Worm (Caenorhabditis elegans): Measurements from ENCODE around the gene grd-9.

DNA sequence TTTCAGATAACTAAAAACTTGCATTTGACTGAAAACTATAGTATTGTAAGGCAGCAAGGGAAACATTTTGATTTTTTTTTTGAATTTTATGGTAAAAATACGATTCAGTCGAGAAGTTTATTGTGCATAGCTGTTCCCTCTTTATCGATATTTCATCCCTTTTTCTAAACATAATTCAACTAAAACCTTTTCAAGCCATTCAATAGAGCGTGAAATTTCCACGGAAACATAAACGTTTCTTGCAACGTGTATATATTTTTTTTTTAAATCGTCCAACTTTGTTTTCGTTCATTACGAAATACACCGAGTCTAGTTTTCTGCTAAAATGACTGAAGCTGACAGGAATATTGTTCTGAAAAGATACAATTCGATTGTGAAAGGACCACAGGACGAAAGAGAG lies 23.4 kb upstream of the grd-9 start, which contains the start of gene C02G6.2:
- TF ChIP-seq ama-1 (optimal IDR thresholded peaks at IDR 0.05) (no peak), F13C5.2 (tag; optimal IDR thresholded peaks at IDR 0.05) (no peak), hmg-4 (GFP tag; optimal IDR thresholded peaks at IDR 0.05) (no peak), sea-1 (GFP tag; conservative IDR thresholded peaks at IDR 0.05) (no peak), flt-1 (GFP tag; IDR thresholded peaks at IDR 0.05) (no peak), tbx-11 (GFP tag; IDR thresholded peaks at IDR 0.05) (no peak), B0310.2 (tag; optimal IDR thresholded peaks at IDR 0.05) (no peak), ets-7 (tag; optimal IDR thresholded peaks at IDR 0.05) (no peak), scrt-1 (GFP tag; IDR thresholded peaks at IDR 0.05) (no peak), ceh-36 (tag; optimal IDR thresholded peaks at IDR 0.05) (no peak), hmbx-1 (tag; optimal IDR thresholded peaks at IDR 0.05) (no peak), tra-4 (tag; optimal IDR thresholded peaks at IDR 0.05) (no peak), aly-1 (tag; optimal IDR thresholded peaks at IDR 0.05) (no peak), pes-1 (GFP tag; IDR thresholded peaks at IDR 0.05) (no peak)

Data from whole organism, early embryonic.